Worm (Caenorhabditis elegans): ENCODE data around the gene C30B5.17.

DNA sequence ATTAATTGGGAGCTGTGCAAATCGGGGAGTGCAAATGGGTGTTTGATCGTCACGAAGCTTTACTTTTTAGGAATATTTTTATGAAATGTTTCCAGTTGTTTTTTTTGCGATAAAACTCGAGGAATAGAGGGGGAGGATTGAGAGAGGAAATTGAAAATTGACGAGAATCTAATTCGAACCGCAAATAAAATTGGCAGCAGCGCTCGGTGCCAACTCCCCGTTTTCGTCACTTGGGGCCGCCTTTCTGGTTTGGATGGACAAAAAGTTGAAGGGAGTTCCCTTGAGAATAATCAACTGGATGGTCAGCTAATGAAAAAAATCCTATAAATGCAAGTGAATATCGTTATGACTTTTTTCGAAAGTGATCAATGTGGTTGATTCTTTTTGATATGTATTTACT, 27.3 kb upstream of the C30B5.17 start:
- TF ChIP-seq egl-18 (GFP tag; IDR thresholded peaks at IDR 0.05) (no peak), C06A6.2 (GFP tag; conservative IDR thresholded peaks at IDR 0.05) (no peak), F49E8.2 (tag; optimal IDR thresholded peaks at IDR 0.05; ENCODE audit: insufficient read depth) (no peak), pha-4 (tag; optimal IDR thresholded peaks at IDR 0.05) (no peak), Y56A3A.18 (GFP tag; IDR thresholded peaks at IDR 0.05) (no peak), ztf-3 (GFP tag; optimal IDR thresholded peaks at IDR 0.05) (no peak), unc-62 (GFP tag; optimal IDR thresholded peaks at IDR 0.05) (no peak), ama-1 (optimal IDR thresholded peaks at IDR 0.05) (no peak), ama-1 (GFP tag; optimal IDR thresholded peaks at IDR 0.05) (no peak), K11D2.4 (GFP tag; IDR thresholded peaks at IDR 0.05) (no peak), Y67H2A.10 (GFP tag; conservative IDR thresholded peaks at IDR 0.05) (no peak), nhr-90 (tag; optimal IDR thresholded peaks at IDR 0.05) (no peak)

Data from whole organism, young adult.